Worm (Caenorhabditis elegans): ENCODE results near the gene ent-2.

The ent-2 gene

ce11 chrX:15647276-15647675, 46.4 kb downstream of the ent-2 start, which contains the start of gene F59D12.5:
TSS of gene F59D12.5 (minus strand) at chrX:15647369.
- no peak for TF ChIP-seq ceh-6 (GFP tag; optimal IDR thresholded peaks at IDR 0.05)
- TF ChIP-seq K09A11.1 (tag; optimal IDR thresholded peaks at IDR 0.05; ENCODE audit: insufficient read depth), result no peak
- no peak for TF ChIP-seq mec-3 (tag; optimal IDR thresholded peaks at IDR 0.05; ENCODE audit: borderline replicate concordance)
- TF ChIP-seq unc-42 (tag; optimal IDR thresholded peaks at IDR 0.05), result peak; percentile 6
- no peak for TF ChIP-seq ceh-34 (tag; optimal IDR thresholded peaks at IDR 0.05)
- TF ChIP-seq K02D7.2 (tag; optimal IDR thresholded peaks at IDR 0.05), result no peak
- no peak for TF ChIP-seq pros-1 (tag; optimal IDR thresholded peaks at IDR 0.05)

ce11 chrX:15650428-15650827, 49.6 kb downstream of the ent-2 start:
- TF ChIP-seq hlh-6 (tag; optimal IDR thresholded peaks at IDR 0.05) (no peak), rnt-1 (tag; optimal IDR thresholded peaks at IDR 0.05) (no peak), elt-2 (tag; optimal IDR thresholded peaks at IDR 0.05) (no peak), pha-2 (tag; optimal IDR thresholded peaks at IDR 0.05) (no peak), pha-4 (tag; optimal IDR thresholded peaks at IDR 0.05) (no peak), odd-2 (tag; optimal IDR thresholded peaks at IDR 0.05) (no peak), pqm-1 (tag; optimal IDR thresholded peaks at IDR 0.05) (no peak), unc-3 (GFP tag; conservative IDR thresholded peaks at IDR 0.05) (no peak), unc-3 (tag; optimal IDR thresholded peaks at IDR 0.05) (no peak), F13H6.1 (tag; optimal IDR thresholded peaks at IDR 0.05) (no peak), zip-5 (tag; optimal IDR thresholded peaks at IDR 0.05) (no peak), hlh-13 (GFP tag; optimal IDR thresholded peaks at IDR 0.05) (no peak), ceh-2 (tag; optimal IDR thresholded peaks at IDR 0.05) (no peak), ceh-34 (tag; optimal IDR thresholded peaks at IDR 0.05) (no peak), ahr-1 (tag; optimal IDR thresholded peaks at IDR 0.05) (no peak), ref-2 (tag; optimal IDR thresholded peaks at IDR 0.05) (no peak)

- no peak for TF ChIP-seq ceh-2 (tag; optimal IDR thresholded peaks at IDR 0.05)
- TF ChIP-seq hlh-6 (tag; optimal IDR thresholded peaks at IDR 0.05), result no peak
- no peak for TF ChIP-seq unc-86 (tag; optimal IDR thresholded peaks at IDR 0.05)
- no peak for TF ChIP-seq pha-4 (tag; optimal IDR thresholded peaks at IDR 0.05)
- no peak for TF ChIP-seq pax-1 (tag; optimal IDR thresholded peaks at IDR 0.05)
- no peak for TF ChIP-seq fax-1 (tag; optimal IDR thresholded peaks at IDR 0.05)
- TF ChIP-seq F13H6.1 (tag; optimal IDR thresholded peaks at IDR 0.05), result no peak
- no peak for TF ChIP-seq pha-2 (tag; optimal IDR thresholded peaks at IDR 0.05)
- TF ChIP-seq ttx-3 (tag; optimal IDR thresholded peaks at IDR 0.05), result no peak
Measured at ce11 chrX:15650919-15651420, 50.1 kb downstream of the ent-2 start, which contains the start of gene F59D12.3. TSS of gene F59D12.3 (minus strand) at chrX:15650969.

DNA sequence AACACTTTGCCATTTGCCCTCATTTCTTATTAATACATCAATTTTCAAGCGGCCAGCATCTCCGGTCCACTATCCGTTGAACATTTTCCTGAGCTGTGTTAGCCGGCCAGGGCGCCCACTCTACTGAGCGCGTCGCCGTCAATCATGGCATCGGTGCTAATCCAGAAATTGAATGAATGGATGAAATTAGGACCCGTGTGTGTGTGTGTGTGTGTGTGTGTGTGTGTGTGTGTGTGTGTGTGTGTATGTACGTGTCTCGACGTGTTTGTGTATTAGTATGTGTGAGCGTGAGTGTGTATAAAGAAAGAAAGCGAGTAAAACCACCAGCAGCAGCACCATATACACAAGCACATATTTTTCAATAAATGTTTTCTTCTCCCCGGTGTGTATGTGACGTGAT, 52.3 kb downstream of the ent-2 start:
- TF ChIP-seq elt-4 (tag; optimal IDR thresholded peaks at IDR 0.05), result no peak
- TF ChIP-seq ceh-31 (tag; optimal IDR thresholded peaks at IDR 0.05), result peak; percentile 21
- TF ChIP-seq unc-42 (tag; optimal IDR thresholded peaks at IDR 0.05), result peak; percentile 64
- no peak for TF ChIP-seq ceh-24 (tag; optimal IDR thresholded peaks at IDR 0.05)
- TF ChIP-seq mec-3 (tag; optimal IDR thresholded peaks at IDR 0.05; ENCODE audit: borderline replicate concordance), result no peak
- TF ChIP-seq ttx-3 (tag; optimal IDR thresholded peaks at IDR 0.05), result no peak
- peak; percentile 11 for TF ChIP-seq ceh-14 (tag; optimal IDR thresholded peaks at IDR 0.05)
- TF ChIP-seq odd-2 (tag; optimal IDR thresholded peaks at IDR 0.05), result no peak
- TF ChIP-seq dve-1 (tag; optimal IDR thresholded peaks at IDR 0.05), result no peak
- TF ChIP-seq T23F11.4 (GFP tag; optimal IDR thresholded peaks at IDR 0.05), result no peak
- TF ChIP-seq fkh-10 (GFP tag; optimal IDR thresholded peaks at IDR 0.05), result no peak

Measured in whole organism, late embryonic.